Worm (Caenorhabditis elegans) whole organism, early embryonic: ENCODE results near the gene srv-30.

Source experiments
- F13C5.2 ChIP-seq: sonication (generic microtip); optimal IDR thresholded peaks from 2 replicates; lab custom pipeline; 2017; ENCODE audit warnings: mild to moderate bottlenecking, missing genetic modification characterization, inconsistent platforms, missing compliant biosample characterization
- aly-1 ChIP-seq: sonication (generic microtip); optimal IDR thresholded peaks from 2 replicates; lab custom pipeline; 2016; ENCODE audit warnings: missing genetic modification characterization, missing compliant biosample characterization
- ama-1 ChIP-seq: fragments of 150-350 bp; optimal IDR thresholded peaks from 2 replicates; lab custom pipeline; 2014
- ets-7 ChIP-seq: sonication (generic microtip); optimal IDR thresholded peaks from 2 replicates; lab custom pipeline; 2016; ENCODE audit warnings: missing genotype, missing genetic modification characterization, missing compliant biosample characterization
- flt-1 ChIP-seq: fragments of 200-800 bp; sonication (Bioruptor generic); IDR thresholded peaks from 2 replicates; pipeline ENCODE4 v1.3.6; 2022; ENCODE audit warnings: missing genetic modification characterization, missing compliant biosample characterization
- hmbx-1 ChIP-seq: sonication (generic microtip); optimal IDR thresholded peaks from 2 replicates; lab custom pipeline; 2016; ENCODE audit warnings: mild to moderate bottlenecking, missing genetic modification characterization, missing compliant biosample characterization
- hmg-4 ChIP-seq: fragments of 200-800 bp; sonication (Bioruptor generic); optimal IDR thresholded peaks from 2 replicates; lab custom pipeline; 2018; ENCODE audit warnings: mild to moderate bottlenecking, missing genetic modification characterization, missing compliant biosample characterization
- pes-1 ChIP-seq: fragments of 200-800 bp; sonication (Bioruptor generic); IDR thresholded peaks from 2 replicates; pipeline ENCODE4 v1.3.6; 2022; ENCODE audit warnings: missing genetic modification reagents, missing genetic modification characterization, missing compliant biosample characterization
- sea-1 ChIP-seq: fragments of 200-800 bp; sonication (Bioruptor generic); conservative IDR thresholded peaks from 2 replicates; pipeline ENCODE4 v1.3.6; 2022; ENCODE audit warnings: missing genetic modification characterization, missing compliant biosample characterization
- tra-4 ChIP-seq: sonication (generic microtip); optimal IDR thresholded peaks from 2 replicates; lab custom pipeline; 2017; ENCODE audit warnings: missing genetic modification characterization, missing compliant biosample characterization

DNA sequence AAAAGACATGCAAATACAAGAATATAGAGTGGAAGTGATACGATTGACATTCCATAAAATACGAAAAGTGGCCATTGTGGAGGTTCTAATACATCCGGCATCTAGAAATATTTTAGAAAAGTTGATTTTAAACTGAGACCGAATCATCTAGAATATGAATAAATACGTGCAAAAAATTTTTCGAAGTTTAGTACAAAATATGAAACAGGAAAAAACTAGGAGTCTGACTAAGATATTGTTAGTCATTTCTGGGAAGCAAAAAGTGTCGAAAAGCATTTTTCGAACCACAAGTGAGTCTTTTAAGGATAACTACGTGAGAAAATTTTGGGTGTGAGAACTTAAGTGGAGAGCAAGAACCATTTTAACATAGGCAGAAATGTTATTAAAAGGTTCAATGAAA, 12.9 kb upstream of the srv-30 start, which contains the start of gene srv-32:
- no peak for TF ChIP-seq flt-1 (GFP tag; lab: Robert Waterston, UW)
- TF ChIP-seq hmg-4: no peak
- no peak for TF ChIP-seq ets-7
- TF ChIP-seq pes-1: no peak
- TF ChIP-seq sea-1 (GFP tag; lab: Robert Waterston, UW): no peak
- no peak for TF ChIP-seq ama-1 (lab: Kevin White, UChicago)
- no peak for TF ChIP-seq aly-1 (tag; lab: Kevin White, UChicago)
- no peak for TF ChIP-seq tra-4 (tag; lab: Kevin White, UChicago)
- no peak for TF ChIP-seq hmbx-1 (tag; lab: Kevin White, UChicago)
- TF ChIP-seq F13C5.2 (tag; lab: Kevin White, UChicago): no peak
